Worm (Caenorhabditis elegans) whole organism, late embryonic: Measurements from ENCODE around the gene DC2.5.

Experiments
- C08G9.2 ChIP-seq: sonication (generic microtip); optimal IDR thresholded peaks from 2 replicates; lab custom pipeline; 2016; ENCODE audit warnings: mild to moderate bottlenecking, missing genetic modification characterization, moderate library complexity, missing compliant biosample characterization
- ahr-1 ChIP-seq: sonication (generic microtip); optimal IDR thresholded peaks from 2 replicates; lab custom pipeline; 2016; ENCODE audit warnings: missing genetic modification characterization, missing compliant biosample characterization
- dve-1 ChIP-seq: sonication (generic microtip); optimal IDR thresholded peaks from 2 replicates; lab custom pipeline; 2017; ENCODE audit warnings: antibody characterized with exemption, mild to moderate bottlenecking, missing genetic modification characterization, missing compliant biosample characterization
- elt-2 ChIP-seq: sonication (generic microtip); optimal IDR thresholded peaks from 2 replicates; lab custom pipeline; 2016; ENCODE audit warnings: missing genetic modification reagents, missing genetic modification characterization, missing compliant biosample characterization
- hlh-30 ChIP-seq: sonication (generic microtip); optimal IDR thresholded peaks from 2 replicates; lab custom pipeline; 2017; ENCODE audit warnings: antibody characterized with exemption, missing genetic modification characterization, missing compliant biosample characterization; ENCODE audit not compliant: insufficient read depth
- lin-11 ChIP-seq: fragments of 200-800 bp; sonication (Bioruptor generic); optimal IDR thresholded peaks from 2 replicates; lab custom pipeline; 2018; ENCODE audit warnings: mild to moderate bottlenecking, missing genetic modification characterization, missing compliant biosample characterization
- nhr-11 ChIP-seq: fragments of 150-350 bp; optimal IDR thresholded peaks from 2 replicates; lab custom pipeline; 2014; ENCODE audit warnings: missing biosample characterization, missing genetic modification characterization
- pat-9 ChIP-seq: fragments of 200-800 bp; sonication (Bioruptor generic); optimal IDR thresholded peaks from 2 replicates; lab custom pipeline; 2018; ENCODE audit warnings: mild to moderate bottlenecking, missing genetic modification characterization, moderate library complexity, missing compliant biosample characterization
- pha-4 ChIP-seq: fragments of 150-350 bp; optimal IDR thresholded peaks from 2 replicates; lab custom pipeline; 2018; ENCODE audit warnings: missing biosample characterization, missing genetic modification reagents, missing genetic modification characterization
- ref-2 ChIP-seq: sonication (generic microtip); optimal IDR thresholded peaks from 2 replicates; lab custom pipeline; 2016; ENCODE audit warnings: missing genetic modification characterization, missing compliant biosample characterization
- tbx-2 ChIP-seq: sonication (generic microtip); optimal IDR thresholded peaks from 2 replicates; lab custom pipeline; 2016; ENCODE audit warnings: missing genetic modification characterization, missing compliant biosample characterization

ce11 chrV:185694-186217 is 26.8 kb downstream of the DC2.5 start, which contains the start of gene arid-1:
- TF ChIP-seq tbx-2 (tag; lab: Kevin White, UChicago) (no peak), lin-11 (tag; lab: Kevin White, UChicago) (no peak), C08G9.2 (tag; lab: Kevin White, UChicago) (no peak), elt-2 (peak; percentile 3), nhr-11 (tag; lab: Kevin White, UChicago) (no peak), pat-9 (tag; lab: Kevin White, UChicago) (no peak), hlh-30 (tag; lab: Kevin White, UChicago) (no peak), pha-4 (tag; lab: Kevin White, UChicago) (no peak), ahr-1 (tag; lab: Kevin White, UChicago) (no peak), dve-1 (tag; lab: Kevin White, UChicago) (no peak), ref-2 (tag; lab: Kevin White, UChicago) (no peak)
